Worm (Caenorhabditis elegans): ENCODE measurements around the gene daf-12.

ce11 chrX:10675376-10675775, 39.7 kb downstream of the daf-12 start:
- TF ChIP-seq ama-1 (optimal IDR thresholded peaks at IDR 0.05) (no peak), ceh-36 (tag; optimal IDR thresholded peaks at IDR 0.05) (no peak), sea-1 (GFP tag; conservative IDR thresholded peaks at IDR 0.05) (no peak), aly-1 (tag; optimal IDR thresholded peaks at IDR 0.05) (no peak), flt-1 (GFP tag; IDR thresholded peaks at IDR 0.05) (no peak), hmg-4 (GFP tag; optimal IDR thresholded peaks at IDR 0.05) (no peak), tbx-37 (GFP tag; conservative IDR thresholded peaks at IDR 0.05) (no peak), F13C5.2 (tag; optimal IDR thresholded peaks at IDR 0.05) (no peak), hnd-1 (tag; optimal IDR thresholded peaks at IDR 0.05) (no peak)

All from whole organism, early embryonic.